Fruit fly (Drosophila melanogaster): ENCODE results near the gene CG6683.

The CG6683 gene

dm6 chr3L:8506975-8507441 is 7.7 kb downstream of the CG6683 start, which contains the start of gene CG43163 (continued):
- TF ChIP-seq pho (GFP tag; optimal IDR thresholded peaks at IDR 0.05) (peak; percentile 12), CG11456 (GFP tag; IDR thresholded peaks at IDR 0.05) (peak; percentile 65; the same call in 2 of the 3 replicates), mld (GFP tag; IDR thresholded peaks at IDR 0.05; ENCODE audit: partially characterized antibody) (no peak), Hr3 (GFP tag; optimal IDR thresholded peaks at IDR 0.05) (peak; percentile 66), Bteb2 (GFP tag; optimal IDR thresholded peaks at IDR 0.05) (peak; percentile 51), CG14710 (tag; optimal IDR thresholded peaks at IDR 0.05) (peak; percentile 68), wdn (GFP tag; IDR thresholded peaks at IDR 0.05) (peak; percentile 57; the same call in 1 of the 2 replicates), MBD-R2 (GFP tag; IDR thresholded peaks at IDR 0.05) (peak; percentile 84), jing (GFP tag; optimal IDR thresholded peaks at IDR 0.05) (no peak), aop (GFP tag; IDR thresholded peaks at IDR 0.05) (no peak), CG8290 (GFP tag; optimal IDR thresholded peaks at IDR 0.05) (peak; percentile 47), CG8290 (tag; optimal IDR thresholded peaks at IDR 0.05) (peak; percentile 32 to 84), CG2712 (tag; optimal IDR thresholded peaks at IDR 0.05) (peak; percentile 80), MTF-1 (GFP tag; optimal IDR thresholded peaks at IDR 0.05; ENCODE audit: borderline replicate concordance) (no peak), CG4730 (GFP tag; IDR thresholded peaks at IDR 0.05) (no peak), Hsf (GFP tag; optimal IDR thresholded peaks at IDR 0.05) (peak; percentile 63), prd (optimal IDR thresholded peaks at IDR 0.05) (no peak), prd (GFP tag; IDR thresholded peaks at IDR 0.05) (peak; percentile 77), lilli (GFP tag; optimal IDR thresholded peaks at IDR 0.05) (peak; percentile 76), Dfd (GFP tag; optimal IDR thresholded peaks at IDR 0.05) (no peak), hkb (optimal IDR thresholded peaks at IDR 0.05) (no peak), hkb (GFP tag; IDR thresholded peaks at IDR 0.05) (peak; percentile 77), Lim3 (GFP tag; IDR thresholded peaks at IDR 0.05) (no peak), CG16863 (GFP tag; optimal IDR thresholded peaks at IDR 0.05) (peak; percentile 47), CG4360 (GFP tag; IDR thresholded peaks at IDR 0.05) (peak; percentile 85), insv (GFP tag; optimal IDR thresholded peaks at IDR 0.05) (peak in 1 of 2 experiments; percentile 30), usp (GFP tag; optimal IDR thresholded peaks at IDR 0.05) (no peak), Gsc (GFP tag; IDR thresholded peaks at IDR 0.05) (no peak), Doc3 (GFP tag; IDR thresholded peaks at IDR 0.05; ENCODE audit: partially characterized antibody) (no peak), Ssrp (tag; optimal IDR thresholded peaks at IDR 0.05) (peak; percentile 43), her (GFP tag; optimal IDR thresholded peaks at IDR 0.05) (peak; percentile 18), jumu (GFP tag; optimal IDR thresholded peaks at IDR 0.05) (no peak), NC2β (GFP tag; optimal IDR thresholded peaks at IDR 0.05) (peak; percentile 61), disco-r (GFP tag; optimal IDR thresholded peaks at IDR 0.05) (no peak), CG2120 (GFP tag; optimal IDR thresholded peaks at IDR 0.05) (peak; percentile 76), D19A (tag; optimal IDR thresholded peaks at IDR 0.05) (peak; percentile 55), bcd (GFP tag; optimal IDR thresholded peaks at IDR 0.05) (peak; percentile 73), CG10654 (GFP tag; optimal IDR thresholded peaks at IDR 0.05) (no peak), Opbp (GFP tag; IDR thresholded peaks at IDR 0.05; ENCODE audit: partially characterized antibody) (peak; percentile 38; the same call in 1 of the 3 replicates), slbo (GFP tag; IDR thresholded peaks at IDR 0.05) (peak; percentile 80), Hmx (GFP tag; optimal IDR thresholded peaks at IDR 0.05) (no peak), CG12769 (tag; optimal IDR thresholded peaks at IDR 0.05) (no peak), CHES-1-like (GFP tag; optimal IDR thresholded peaks at IDR 0.05) (peak; percentile 28), Hey (tag; optimal IDR thresholded peaks at IDR 0.05) (no peak), CG12104 (GFP tag; optimal IDR thresholded peaks at IDR 0.05) (peak; percentile 12), Awh (GFP tag; IDR thresholded peaks at IDR 0.05) (peak; percentile 58), C15 (GFP tag; IDR thresholded peaks at IDR 0.05) (no peak), CG13424 (tag; optimal IDR thresholded peaks at IDR 0.05) (peak; percentile 68), bowl (GFP tag; IDR thresholded peaks at IDR 0.05) (no peak), Abd-B (GFP tag; optimal IDR thresholded peaks at IDR 0.05) (peak; percentile 42), repo (GFP tag; optimal IDR thresholded peaks at IDR 0.05) (peak; percentile 18), fu2 (GFP tag; optimal IDR thresholded peaks at IDR 0.05) (peak; percentile 31), dimm (GFP tag; IDR thresholded peaks at IDR 0.05) (no peak)
